Worm (Caenorhabditis elegans): Measurements from ENCODE around the gene Y69E1A.3.
A peak's percentile ranks its signal among the peaks of the same experiment; 100 is the strongest.

- peak; percentile 66 for TF ChIP-seq ama-1 (optimal IDR thresholded peaks at IDR 0.05)
- TF ChIP-seq blmp-1 (tag; optimal IDR thresholded peaks at IDR 0.05; ENCODE audit: insufficient read depth) = no peak
- no peak for TF ChIP-seq dmd-4 (tag; optimal IDR thresholded peaks at IDR 0.05)
- TF ChIP-seq nhr-12 (tag; optimal IDR thresholded peaks at IDR 0.05) = no peak
- no peak for TF ChIP-seq skn-1 (tag; optimal IDR thresholded peaks at IDR 0.05)
- no peak for TF ChIP-seq zag-1 (tag; optimal IDR thresholded peaks at IDR 0.05)
These were observed 18.1 kb upstream of the Y69E1A.3 start for ce11 chrIV:10933777-10934546.
